Fruit fly (Drosophila melanogaster) whole organism, embryonic: ENCODE data around the gene CG15390.

Source experiments
- Ada2b ChIP-seq: fragments of 200-800 bp; sonication (Bioruptor generic); IDR thresholded peaks from 2 replicates; pipeline ENCODE4 v1.3.6; 2022; ENCODE audit warnings: missing biosample characterization, missing genetic modification characterization
- CG10267 ChIP-seq: fragments of 200-800 bp; sonication (Bioruptor generic); optimal IDR thresholded peaks from 2 replicates; lab custom pipeline; 2018; ENCODE audit warnings: missing biosample characterization, mild to moderate bottlenecking, missing genetic modification characterization, moderate library complexity
- CG10543 ChIP-seq: fragments of 200-800 bp; sonication (Bioruptor generic); optimal IDR thresholded peaks from 3 replicates; lab custom pipeline; 2017; ENCODE audit warnings: missing biosample characterization, mild to moderate bottlenecking, missing genetic modification characterization, moderate library complexity
- CG10979 ChIP-seq: fragments of 200-800 bp; sonication (Bioruptor generic); optimal IDR thresholded peaks from 2 replicates; lab custom pipeline; 2018; ENCODE audit warnings: missing biosample characterization, mild to moderate bottlenecking, missing genetic modification characterization, moderate library complexity
- CG12659 ChIP-seq: fragments of 200-800 bp; sonication (Bioruptor generic); optimal IDR thresholded peaks from 3 replicates; lab custom pipeline; 2017; ENCODE audit warnings: mild to moderate bottlenecking, missing biosample characterization, missing genetic modification reagents, missing genetic modification characterization
- CG13287 ChIP-seq: fragments of 200-800 bp; sonication (Bioruptor generic); IDR thresholded peaks from 2 replicates; pipeline ENCODE4 v1.3.6; 2022; ENCODE audit warnings: missing biosample characterization, missing genetic modification characterization; ENCODE audit not compliant: partially characterized antibody
- CG13775 ChIP-seq: fragments of 200-800 bp; sonication (Bioruptor generic); optimal IDR thresholded peaks from 3 replicates; lab custom pipeline; 2017; ENCODE audit warnings: missing biosample characterization, mild to moderate bottlenecking, missing genetic modification characterization
- CG15011 ChIP-seq: fragments of 200-800 bp; sonication (Bioruptor generic); optimal IDR thresholded peaks from 3 replicates; lab custom pipeline; 2018; ENCODE audit warnings: missing biosample characterization, mild to moderate bottlenecking, missing genetic modification characterization
- CG1603 ChIP-seq: fragments of 200-800 bp; sonication (Bioruptor generic); optimal IDR thresholded peaks from 2 replicates; lab custom pipeline; 2019; ENCODE audit warnings: missing biosample characterization, mild to moderate bottlenecking, missing genetic modification characterization, moderate library complexity
- CG2889 ChIP-seq: fragments of 200-800 bp; sonication (Bioruptor generic); IDR thresholded peaks from 3 replicates; pipeline ENCODE4 v1.3.6; 2022; ENCODE audit warnings: missing biosample characterization, missing genetic modification characterization
- CG31441 ChIP-seq: fragments of 200-800 bp; sonication (Bioruptor generic); IDR thresholded peaks from 2 replicates; pipeline ENCODE4 v1.3.6; 2022; ENCODE audit warnings: missing biosample characterization, missing genetic modification characterization
- CG3163 ChIP-seq: fragments of 200-800 bp; sonication (Bioruptor generic); optimal IDR thresholded peaks from 3 replicates; lab custom pipeline; 2016; ENCODE audit warnings: missing biosample characterization, missing genetic modification characterization
- CG4730 ChIP-seq: fragments of 200-800 bp; sonication (Bioruptor generic); IDR thresholded peaks from 2 replicates; pipeline ENCODE4 v1.3.6; 2022; ENCODE audit warnings: missing biosample characterization, missing genetic modification characterization
- CG6765 ChIP-seq: fragments of 200-800 bp; sonication (Bioruptor generic); optimal IDR thresholded peaks from 3 replicates; lab custom pipeline; 2017; ENCODE audit warnings: missing biosample characterization, mild to moderate bottlenecking, missing genetic modification characterization
- CG7556 ChIP-seq: fragments of 200-800 bp; sonication (Bioruptor generic); optimal IDR thresholded peaks from 2 replicates; lab custom pipeline; 2017; ENCODE audit warnings: missing biosample characterization, mild to moderate bottlenecking, missing genetic modification characterization
- CG7786 ChIP-seq: fragments of 200-800 bp; sonication (Bioruptor generic); optimal IDR thresholded peaks from 2 replicates; lab custom pipeline; 2016; ENCODE audit warnings: missing biosample characterization, missing genetic modification characterization
- CG8359 ChIP-seq: fragments of 200-800 bp; sonication (Bioruptor generic); optimal IDR thresholded peaks from 2 replicates; lab custom pipeline; 2017; ENCODE audit warnings: missing biosample characterization, mild to moderate bottlenecking, missing genetic modification characterization, borderline replicate concordance
- CG8388 ChIP-seq: fragments of 200-800 bp; sonication (Bioruptor generic); optimal IDR thresholded peaks from 2 replicates; lab custom pipeline; 2019; ENCODE audit warnings: missing biosample characterization, mild to moderate bottlenecking, missing genetic modification characterization, moderate library complexity
- CG9876 ChIP-seq: fragments of 200-800 bp; sonication (Bioruptor generic); optimal IDR thresholded peaks from 2 replicates; lab custom pipeline; 2016; ENCODE audit warnings: missing biosample characterization, missing genetic modification characterization
- Camta ChIP-seq: fragments of 200-800 bp; sonication (Bioruptor generic); optimal IDR thresholded peaks from 2 replicates; lab custom pipeline; 2016; ENCODE audit warnings: missing biosample characterization, missing genetic modification characterization
- CrebB ChIP-seq: fragments of 200-800 bp; sonication (Bioruptor generic); optimal IDR thresholded peaks from 3 replicates; lab custom pipeline; 2018; ENCODE audit warnings: missing biosample characterization, mild to moderate bottlenecking, missing genetic modification characterization
- Deaf1 ChIP-seq: fragments of 200-800 bp; optimal IDR thresholded peaks from 3 replicates; lab custom pipeline; 2019; ENCODE audit warnings: missing biosample characterization, mild to moderate bottlenecking, missing genetic modification characterization, moderate library complexity
- Dfd ChIP-seq, 2 experiments: fragments of >200 bp; optimal IDR thresholded peaks; 2 replicates each; lab custom pipeline; 2017; ENCODE audit warnings: missing biosample characterization in 2 of 2, missing genetic modification characterization in 2 of 2
- Dip2 ChIP-seq: fragments of 200-800 bp; sonication (Bioruptor generic); IDR thresholded peaks from 2 replicates; pipeline ENCODE4 v1.3.6; 2022; ENCODE audit warnings: missing biosample characterization, missing genetic modification characterization
- Doc2 ChIP-seq: fragments of 200-800 bp; sonication (Bioruptor generic); IDR thresholded peaks from 2 replicates; pipeline ENCODE4 v1.3.6; 2022; ENCODE audit warnings: missing biosample characterization, missing genetic modification characterization
- Fer2 ChIP-seq: fragments of 200-800 bp; sonication (Bioruptor generic); optimal IDR thresholded peaks from 2 replicates; lab custom pipeline; 2018; ENCODE audit warnings: missing biosample characterization, mild to moderate bottlenecking, missing genetic modification characterization, moderate library complexity
- HLH3B ChIP-seq: fragments of 200-800 bp; sonication (Bioruptor generic); IDR thresholded peaks from 2 replicates; pipeline ENCODE4 v1.3.6; 2022; ENCODE audit warnings: missing biosample characterization, missing genetic modification characterization
- HLH54F ChIP-seq: fragments of 200-800 bp; sonication (Bioruptor generic); optimal IDR thresholded peaks from 3 replicates; lab custom pipeline; 2016; ENCODE audit warnings: missing biosample characterization, missing genetic modification characterization
- HmgZ ChIP-seq: fragments of 200-800 bp; sonication (Bioruptor generic); optimal IDR thresholded peaks from 2 replicates; lab custom pipeline; 2018; ENCODE audit warnings: missing biosample characterization, mild to moderate bottlenecking, missing genetic modification characterization
- Hr51 ChIP-seq, 2 experiments: fragments of 200-800 bp; sonication (Bioruptor generic); optimal IDR thresholded peaks; 2 replicates in 1 of 2; 3 replicates in 1 of 2; lab custom pipeline; 2016 to 2018; ENCODE audit warnings: missing biosample characterization in 2 of 2, missing genetic modification characterization in 2 of 2, mild to moderate bottlenecking in 1 of 2, moderate library complexity in 1 of 2
- Hr78 ChIP-seq, 2 experiments: fragments of 200-800 bp in 1 of 2; fragments of >200 bp in 1 of 2; sonication (Bioruptor generic) in 1 of 2; optimal IDR thresholded peaks; 2 replicates each; lab custom pipeline; 2017 to 2019; ENCODE audit warnings: missing biosample characterization in 2 of 2, missing genetic modification characterization in 2 of 2, mild to moderate bottlenecking in 1 of 2, moderate library complexity in 1 of 2
- NC2α ChIP-seq: fragments of 200-800 bp; sonication (Bioruptor generic); optimal IDR thresholded peaks from 2 replicates; lab custom pipeline; 2016; ENCODE audit warnings: missing biosample characterization, missing genetic modification characterization
- NFAT ChIP-seq: fragments of 200-800 bp; sonication (Bioruptor generic); IDR thresholded peaks from 2 replicates; pipeline ENCODE4 v1.3.6; 2022; ENCODE audit warnings: missing biosample characterization, missing genetic modification characterization
- NK7.1 ChIP-seq: fragments of 200-800 bp; sonication (Bioruptor generic); optimal IDR thresholded peaks from 3 replicates; lab custom pipeline; 2016; ENCODE audit warnings: missing biosample characterization, missing genetic modification characterization
- Trl ChIP-seq, 3 experiments: fragments of >200 bp in 2 of 3; fragments of 200-800 bp in 1 of 3; sonication (Bioruptor generic) in 1 of 3; optimal IDR thresholded peaks; 2 replicates in 1 of 3; 3 replicates in 2 of 3; lab custom pipeline; 2016 to 2017; ENCODE audit warnings: missing biosample characterization in 1 of 3, missing genetic modification characterization in 1 of 3
- aop ChIP-seq: fragments of 200-800 bp; sonication (Bioruptor generic); IDR thresholded peaks from 2 replicates; pipeline ENCODE4 v1.3.6; 2022; ENCODE audit warnings: missing biosample characterization, missing genetic modification characterization
- bowl ChIP-seq: fragments of 200-800 bp; sonication (Bioruptor generic); IDR thresholded peaks from 2 replicates; pipeline ENCODE4 v1.3.6; 2022; ENCODE audit warnings: missing biosample characterization, missing genetic modification characterization
- cato ChIP-seq: fragments of 200-800 bp; sonication (Bioruptor generic); optimal IDR thresholded peaks from 2 replicates; lab custom pipeline; 2016; ENCODE audit warnings: missing biosample characterization, missing genetic modification characterization, borderline replicate concordance
- chif ChIP-seq, 2 experiments: fragments of 200-800 bp; sonication (Bioruptor generic); optimal IDR thresholded peaks; 3 replicates each; lab custom pipeline; 2016; ENCODE audit warnings: missing biosample characterization in 2 of 2, missing genetic modification characterization in 2 of 2
- croc ChIP-seq: fragments of 200-800 bp; sonication (Bioruptor generic); conservative IDR thresholded peaks from 3 replicates; pipeline ENCODE4 v1.3.6; 2022; ENCODE audit warnings: missing biosample characterization, missing genetic modification characterization
- crp ChIP-seq, 2 experiments: fragments of 200-800 bp; sonication (Bioruptor generic); optimal IDR thresholded peaks; 2 replicates in 1 of 2; 3 replicates in 1 of 2; lab custom pipeline; 2017; ENCODE audit warnings: missing biosample characterization in 2 of 2, missing genetic modification characterization in 2 of 2, mild to moderate bottlenecking in 1 of 2, moderate library complexity in 1 of 2
- hb ChIP-seq: fragments of 200-800 bp; sonication (Bioruptor generic); IDR thresholded peaks from 3 replicates; pipeline ENCODE4 v1.3.6; 2022; ENCODE audit warnings: missing biosample characterization, missing genetic modification characterization; ENCODE audit not compliant: partially characterized antibody
- hth ChIP-seq: fragments of >200 bp; optimal IDR thresholded peaks from 2 replicates; lab custom pipeline; 2017; ENCODE audit warnings: inconsistent platforms
- ssp ChIP-seq: fragments of 200-800 bp; sonication (Bioruptor generic); IDR thresholded peaks from 2 replicates; pipeline ENCODE4 v1.3.6; 2022; ENCODE audit warnings: missing biosample characterization, missing genetic modification characterization
- stwl ChIP-seq: fragments of 200-800 bp; sonication (Bioruptor generic); optimal IDR thresholded peaks from 3 replicates; lab custom pipeline; 2018; ENCODE audit warnings: missing biosample characterization, mild to moderate bottlenecking, missing genetic modification characterization, moderate library complexity
- tna ChIP-seq: fragments of 200-800 bp; sonication (Bioruptor generic); IDR thresholded peaks from 2 replicates; pipeline ENCODE4 v1.3.6; 2022; ENCODE audit warnings: missing biosample characterization, missing genetic modification characterization; ENCODE audit not compliant: partially characterized antibody
- tup ChIP-seq: fragments of 200-800 bp; sonication (Bioruptor generic); optimal IDR thresholded peaks from 2 replicates; lab custom pipeline; 2016; ENCODE audit warnings: missing biosample characterization, mild to moderate bottlenecking, missing genetic modification characterization, moderate library complexity
- unpg ChIP-seq: fragments of 200-800 bp; sonication (Bioruptor generic); optimal IDR thresholded peaks from 3 replicates; lab custom pipeline; 2018; ENCODE audit warnings: missing biosample characterization, mild to moderate bottlenecking, missing genetic modification characterization, moderate library complexity
- zen2 ChIP-seq: fragments of 200-800 bp; sonication (Bioruptor generic); IDR thresholded peaks from 3 replicates; pipeline ENCODE4 v1.3.6; 2022; ENCODE audit warnings: missing biosample characterization, missing genetic modification characterization; ENCODE audit not compliant: partially characterized antibody

CG15390 gene

DNA sequence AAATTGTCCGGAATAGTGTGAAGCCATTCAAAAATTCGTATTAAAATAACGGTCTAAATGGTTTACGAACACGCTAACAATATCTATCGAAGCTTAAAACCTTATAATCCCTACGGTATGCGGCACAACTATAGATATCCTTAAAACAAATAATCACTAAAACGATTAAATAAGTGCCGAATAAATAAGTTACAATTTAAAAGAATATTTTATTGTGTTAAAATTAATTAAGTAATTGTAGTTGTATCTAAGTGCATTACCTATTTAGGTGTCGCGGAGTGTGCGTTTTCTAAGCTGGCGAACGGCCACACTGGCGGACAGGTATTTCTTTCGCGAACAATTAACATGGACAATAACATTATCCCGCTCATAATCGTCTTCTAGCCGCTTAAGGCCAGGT, 6.3 kb downstream of the CG15390 start, which contains the start of gene Eogt (continued):
- TF ChIP-seq Deaf1 (tag; lab: Kevin White, UChicago): peak; percentile 69
- TF ChIP-seq HLH54F: peak; percentile 67
- TF ChIP-seq NFAT: peak; percentile 95
- TF ChIP-seq Fer2 (tag; lab: Kevin White, UChicago): peak; percentile 85
- peak; percentile 73 for TF ChIP-seq tup (GFP tag; lab: Kevin White, UChicago)
- peak; percentile 96 for TF ChIP-seq HLH3B (GFP tag; lab: Robert Waterston, UW)
- TF ChIP-seq CG4730 (GFP tag; lab: Robert Waterston, UW): peak; percentile 95
- TF ChIP-seq CG13287: peak; percentile 52; the same call in 1 of the 2 replicates
- peak; percentile 91 for TF ChIP-seq ssp (GFP tag; lab: Robert Waterston, UW)
- peak; percentile 98 for TF ChIP-seq CG1603 (tag; lab: Kevin White, UChicago)
- peak; percentile 44 for TF ChIP-seq CG10543 (GFP tag; lab: Kevin White, UChicago)
- peak in 1 of 2 experiments; percentile 63 for TF ChIP-seq Dfd (GFP tag; optimal IDR thresholded peaks at IDR 0.05; lab: Kevin White, UChicago)
- TF ChIP-seq hb (GFP tag; lab: Robert Waterston, UW): no peak
- TF ChIP-seq croc: peak; percentile 97
- no peak for TF ChIP-seq Trl (optimal IDR thresholded peaks at IDR 0.05; lab: Kevin White, UChicago)
- TF ChIP-seq Trl (GFP tag; optimal IDR thresholded peaks at IDR 0.05; lab: Kevin White, UChicago): peak; percentile 59
- TF ChIP-seq CG3163: peak; percentile 32
- TF ChIP-seq CG6765: peak; percentile 43
- peak; percentile 93 for TF ChIP-seq CG13775 (GFP tag; lab: Kevin White, UChicago)
- TF ChIP-seq CG8388 (GFP tag; lab: Kevin White, UChicago): peak; percentile 94
- peak; percentile 95 for TF ChIP-seq Ada2b (GFP tag; lab: Robert Waterston, UW)
- peak; percentile 36 for TF ChIP-seq NC2α (GFP tag; lab: Kevin White, UChicago)
- TF ChIP-seq CG12659 (GFP tag; lab: Kevin White, UChicago): peak; percentile 95
- TF ChIP-seq HmgZ: peak; percentile 95
- peak; percentile 63 to 92 for TF ChIP-seq Hr51 (GFP tag; optimal IDR thresholded peaks at IDR 0.05; lab: Kevin White, UChicago)
- no peak for TF ChIP-seq zen2 (GFP tag; lab: Robert Waterston, UW)
- TF ChIP-seq cato (GFP tag; lab: Kevin White, UChicago): peak; percentile 87
- no peak for TF ChIP-seq CG9876 (GFP tag; lab: Kevin White, UChicago)
- no peak for TF ChIP-seq Hr78 (GFP tag; optimal IDR thresholded peaks at IDR 0.05; lab: Kevin White, UChicago)
- peak; percentile 91 for TF ChIP-seq CrebB (tag; lab: Kevin White, UChicago)
- peak in 1 of 2 experiments; percentile 64 for TF ChIP-seq crp (GFP tag; optimal IDR thresholded peaks at IDR 0.05; lab: Kevin White, UChicago)
- TF ChIP-seq chif (GFP tag; optimal IDR thresholded peaks at IDR 0.05; lab: Kevin White, UChicago): peak; percentile 69 to 90
- TF ChIP-seq CG7786: peak; percentile 55
- peak; percentile 72 for TF ChIP-seq stwl
- peak; percentile 94 for TF ChIP-seq CG2889 (GFP tag; lab: Robert Waterston, UW)
- no peak for TF ChIP-seq CG8359 (GFP tag; lab: Kevin White, UChicago)
- TF ChIP-seq CG7556 (GFP tag; lab: Kevin White, UChicago): peak; percentile 89
- TF ChIP-seq CG10267 (tag; lab: Kevin White, UChicago): peak; percentile 87
- TF ChIP-seq CG10979 (tag; lab: Kevin White, UChicago): peak; percentile 92
- TF ChIP-seq Camta: peak; percentile 69
- TF ChIP-seq CG31441 (GFP tag; lab: Robert Waterston, UW): peak; percentile 86
- TF ChIP-seq hth (lab: Kevin White, UChicago): no peak
- TF ChIP-seq Dip2 (GFP tag; lab: Robert Waterston, UW): peak; percentile 46; the same call in 1 of the 2 replicates
- TF ChIP-seq Doc2 (GFP tag; lab: Robert Waterston, UW): 0 out of 2 replicates have a peak, but pooled peaks have one; percentile 67
- peak; percentile 84; the same call in 1 of the 2 replicates for TF ChIP-seq aop (GFP tag; lab: Robert Waterston, UW)
- TF ChIP-seq NK7.1: no peak
- TF ChIP-seq CG15011 (GFP tag; lab: Kevin White, UChicago): peak; percentile 78
- TF ChIP-seq tna (GFP tag; lab: Robert Waterston, UW): no peak
- peak; percentile 88 for TF ChIP-seq bowl
- peak; percentile 97 for TF ChIP-seq unpg (GFP tag; lab: Kevin White, UChicago)
